Fruit fly (Drosophila melanogaster): ENCODE data around the gene CG33483.

DNA sequence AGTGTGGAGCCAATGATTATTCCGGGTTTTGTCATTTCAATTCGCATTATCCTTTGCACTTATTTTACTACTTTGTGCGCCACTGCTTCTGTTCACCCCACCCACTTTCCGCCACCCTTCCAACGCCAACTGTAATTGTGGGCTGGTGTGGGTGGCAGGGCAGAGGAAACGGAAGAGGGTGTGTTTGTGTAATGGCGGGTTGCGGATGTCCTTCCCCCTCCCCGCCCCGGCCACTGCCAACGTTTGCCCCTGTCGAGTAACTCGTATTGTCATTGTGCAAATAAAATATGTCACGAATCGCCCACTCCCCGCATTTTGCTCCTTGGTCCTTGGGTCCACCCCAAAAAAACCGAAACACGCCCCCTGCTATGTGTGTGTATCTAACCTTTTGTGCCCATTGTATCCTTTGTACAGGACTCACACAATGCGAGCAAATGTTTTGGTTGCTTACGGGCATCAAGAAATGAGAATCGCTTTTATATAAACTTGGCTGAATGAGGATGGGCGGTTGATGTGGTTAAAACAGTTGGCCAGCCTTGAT, 32.0 kb upstream of the CG33483 start:
- TF ChIP-seq CG8478 (optimal IDR thresholded peaks at IDR 0.05) (no peak), CTCF (optimal IDR thresholded peaks at IDR 0.05) (no peak)
